Fruit fly (Drosophila melanogaster) whole organism, pupa: ENCODE data around the gene His3.3A.

Experiments used
- CG10348 ChIP-seq: fragments of 200-800 bp; sonication (Bioruptor generic); IDR thresholded peaks from 2 replicates; pipeline ENCODE4 v1.3.6; 2022; ENCODE audit warnings: missing biosample characterization, missing genetic modification characterization
- CG12605 ChIP-seq: fragments of 200-800 bp; sonication (Bioruptor generic); IDR thresholded peaks from 2 replicates; pipeline ENCODE4 v1.3.6; 2022; ENCODE audit warnings: missing biosample characterization, missing genetic modification characterization
- CG14655 ChIP-seq: fragments of 200-800 bp; sonication (Bioruptor generic); optimal IDR thresholded peaks from 3 replicates; lab custom pipeline; 2017; ENCODE audit warnings: mild to moderate bottlenecking, missing biosample characterization, missing genetic modification reagents, missing genetic modification characterization
- CG15710 ChIP-seq: fragments of 200-800 bp; sonication (Bioruptor generic); optimal IDR thresholded peaks from 2 replicates; lab custom pipeline; 2018; ENCODE audit warnings: missing biosample characterization, mild to moderate bottlenecking, missing genetic modification characterization, moderate library complexity
- CG32121 ChIP-seq: fragments of 200-800 bp; sonication (Bioruptor generic); IDR thresholded peaks from 2 replicates; pipeline ENCODE4 v1.3.6; 2022; ENCODE audit warnings: missing biosample characterization, missing genetic modification characterization
- CG34367 ChIP-seq: fragments of 200-800 bp; sonication (Bioruptor generic); optimal IDR thresholded peaks from 2 replicates; lab custom pipeline; 2018; ENCODE audit warnings: missing biosample characterization, mild to moderate bottlenecking, missing genetic modification characterization
- CG9948 ChIP-seq: fragments of 200-800 bp; sonication (Bioruptor generic); optimal IDR thresholded peaks from 2 replicates; lab custom pipeline; 2018; ENCODE audit warnings: missing biosample characterization, mild to moderate bottlenecking, missing genetic modification characterization, moderate library complexity
- EcR ChIP-seq: fragments of 200-800 bp; sonication (Bioruptor generic); optimal IDR thresholded peaks from 3 replicates; lab custom pipeline; 2019; ENCODE audit warnings: missing biosample characterization, missing genetic modification characterization, mild to moderate bottlenecking, moderate library complexity, missing genetic modification reagents
- Pif1A ChIP-seq: fragments of 200-800 bp; sonication (Bioruptor generic); optimal IDR thresholded peaks from 3 replicates; lab custom pipeline; 2016; ENCODE audit warnings: missing biosample characterization, missing genetic modification characterization
- Pif1B ChIP-seq: fragments of 200-800 bp; sonication (Bioruptor generic); optimal IDR thresholded peaks from 3 replicates; lab custom pipeline; 2016; ENCODE audit warnings: missing biosample characterization, missing genetic modification characterization
- Snoo ChIP-seq: fragments of 200-800 bp; sonication (Bioruptor generic); optimal IDR thresholded peaks from 3 replicates; lab custom pipeline; 2017; ENCODE audit warnings: missing biosample characterization, mild to moderate bottlenecking, missing genetic modification characterization, inconsistent platforms
- fd96Ca ChIP-seq: fragments of 200-800 bp; sonication (Bioruptor generic); IDR thresholded peaks from 3 replicates; pipeline ENCODE4 v1.3.6; 2022; ENCODE audit warnings: missing biosample characterization, missing genetic modification characterization
- rn ChIP-seq: fragments of 200-800 bp; sonication (Bioruptor generic); IDR thresholded peaks from 2 replicates; pipeline ENCODE4 v1.3.6; 2022; ENCODE audit warnings: missing biosample characterization, missing genetic modification characterization

DNA sequence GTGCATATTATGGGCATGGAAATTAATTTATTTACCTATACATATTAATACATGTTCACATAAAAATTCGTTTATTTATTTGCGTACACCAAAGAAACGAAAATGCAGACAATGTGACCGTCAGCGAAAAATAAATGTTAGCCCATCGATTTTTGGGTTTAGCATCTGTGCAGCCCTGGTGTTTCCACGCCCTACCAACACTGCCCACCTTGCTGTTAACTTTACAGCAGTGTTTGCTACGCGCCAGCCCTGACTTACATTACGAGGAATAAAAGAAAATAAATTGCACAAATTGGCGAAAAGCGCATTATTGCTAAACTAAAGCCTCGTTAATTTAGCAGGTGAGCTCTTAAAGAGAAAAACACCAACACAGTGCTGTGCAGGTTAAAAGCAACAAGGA lies 11.8 kb upstream of the His3.3A start, which contains the start of the genes CG33995, CG44000 and CG44001:
- TF ChIP-seq CG32121 (GFP tag; lab: Robert Waterston, UW) (no peak), CG9948 (tag; lab: Kevin White, UChicago) (no peak), Pif1A (peak; percentile 7), Pif1B (peak; percentile 0), CG12605 (no peak), CG14655 (GFP tag; lab: Kevin White, UChicago) (peak; percentile 1), CG15710 (tag; lab: Kevin White, UChicago) (peak; percentile 18), Snoo (peak; percentile 6), EcR (GFP tag; lab: Kevin White, UChicago) (no peak), CG10348 (GFP tag; lab: Robert Waterston, UW) (no peak), rn (GFP tag; lab: Robert Waterston, UW) (no peak), CG34367 (tag; lab: Kevin White, UChicago) (no peak), fd96Ca (GFP tag; lab: Robert Waterston, UW) (0 out of 3 replicates have a peak, but pooled peaks have one; percentile 43)
